Worm (Caenorhabditis elegans) whole organism, L2 larva: Measurements from ENCODE around the gene cyb-3.

ENCODE experiments used
- C34F6.9 ChIP-seq: fragments of 150-350 bp; optimal IDR thresholded peaks from 2 replicates; lab custom pipeline; 2014; ENCODE audit warnings: missing biosample characterization, missing genetic modification characterization
- F13H6.1 ChIP-seq: sonication (generic microtip); optimal IDR thresholded peaks from 2 replicates; lab custom pipeline; 2016; ENCODE audit warnings: missing genetic modification characterization, missing compliant biosample characterization
- R02D3.7 ChIP-seq: fragments of 150-350 bp; optimal IDR thresholded peaks from 2 replicates; lab custom pipeline; 2014; ENCODE audit warnings: missing biosample characterization, missing genetic modification characterization
- Y55F3AM.14 ChIP-seq: fragments of 200-800 bp; sonication (Bioruptor generic); optimal IDR thresholded peaks from 2 replicates; lab custom pipeline; 2018; ENCODE audit warnings: mild to moderate bottlenecking, missing genetic modification characterization, missing compliant biosample characterization
- alr-1 ChIP-seq: fragments of 150-350 bp; optimal IDR thresholded peaks from 2 replicates; lab custom pipeline; 2014; ENCODE audit warnings: missing biosample characterization, missing genetic modification characterization
- ama-1 ChIP-seq: fragments of 150-350 bp; optimal IDR thresholded peaks from 2 replicates; lab custom pipeline; 2018; ENCODE audit warnings: inconsistent platforms
- blmp-1 ChIP-seq: sonication (generic microtip); optimal IDR thresholded peaks from 2 replicates; lab custom pipeline; 2017; ENCODE audit warnings: missing genetic modification characterization, mild to moderate bottlenecking, missing compliant biosample characterization, antibody characterized with exemption, moderate library complexity; ENCODE audit not compliant: insufficient read depth
- ceh-16 ChIP-seq: fragments of 150-350 bp; optimal IDR thresholded peaks from 2 replicates; lab custom pipeline; 2014; ENCODE audit warnings: missing biosample characterization, missing genetic modification characterization
- ceh-82 ChIP-seq: fragments of 150-350 bp; optimal IDR thresholded peaks from 2 replicates; lab custom pipeline; 2014; ENCODE audit warnings: missing biosample characterization, missing genetic modification characterization
- crh-2 ChIP-seq: sonication (generic microtip); optimal IDR thresholded peaks from 2 replicates; lab custom pipeline; 2017; ENCODE audit warnings: missing biosample characterization, missing genetic modification characterization
- dmd-4 ChIP-seq: sonication (generic microtip); optimal IDR thresholded peaks from 2 replicates; lab custom pipeline; 2017; ENCODE audit warnings: missing biosample characterization, missing genetic modification characterization
- elt-3 ChIP-seq: sonication (generic microtip); optimal IDR thresholded peaks from 2 replicates; lab custom pipeline; 2017; ENCODE audit warnings: missing biosample characterization, missing genetic modification characterization
- fos-1 ChIP-seq: fragments of 150-350 bp; optimal IDR thresholded peaks from 2 replicates; lab custom pipeline; 2014; ENCODE audit warnings: missing biosample characterization, missing genetic modification characterization
- gmeb-1 ChIP-seq: fragments of 150-350 bp; optimal IDR thresholded peaks from 2 replicates; lab custom pipeline; 2014; ENCODE audit warnings: missing biosample characterization, missing genetic modification characterization
- lin-11 ChIP-seq: fragments of 150-350 bp; sonication (generic microtip); optimal IDR thresholded peaks from 2 replicates; lab custom pipeline; 2014; ENCODE audit warnings: missing biosample characterization, missing genetic modification characterization, inconsistent platforms, mixed read lengths
- lin-13 ChIP-seq: fragments of 150-350 bp; optimal IDR thresholded peaks from 2 replicates; lab custom pipeline; 2014; ENCODE audit warnings: missing biosample characterization, missing genetic modification reagents, missing genetic modification characterization
- lin-39 ChIP-seq: fragments of 150-350 bp; optimal IDR thresholded peaks from 2 replicates; lab custom pipeline; 2014; ENCODE audit warnings: missing biosample characterization, missing genetic modification reagents, missing genetic modification characterization
- mab-5 ChIP-seq: fragments of 150-350 bp; optimal IDR thresholded peaks from 2 replicates; lab custom pipeline; 2014; ENCODE audit warnings: missing biosample characterization, missing genetic modification characterization
- mbf-1 ChIP-seq: sonication (generic microtip); optimal IDR thresholded peaks from 2 replicates; lab custom pipeline; 2017; ENCODE audit warnings: missing biosample characterization, missing genetic modification characterization
- mdl-1 ChIP-seq, 2 experiments: fragments of 150-350 bp in 1 of 2; sonication (generic microtip) in 1 of 2; optimal IDR thresholded peaks; 2 replicates each; lab custom pipeline; 2017; ENCODE audit warnings: missing biosample characterization in 2 of 2, missing genetic modification characterization in 2 of 2
- nhr-10 ChIP-seq: sonication (generic microtip); optimal IDR thresholded peaks from 2 replicates; lab custom pipeline; 2017; ENCODE audit warnings: missing biosample characterization, missing genetic modification characterization
- nhr-11 ChIP-seq: fragments of 150-350 bp; optimal IDR thresholded peaks from 2 replicates; lab custom pipeline; 2014; ENCODE audit warnings: missing biosample characterization, missing genetic modification characterization
- nhr-129 ChIP-seq: fragments of 150-350 bp; optimal IDR thresholded peaks from 2 replicates; lab custom pipeline; 2014; ENCODE audit warnings: missing biosample characterization, missing genetic modification characterization
- nhr-21 ChIP-seq: fragments of 150-350 bp; optimal IDR thresholded peaks from 2 replicates; lab custom pipeline; 2014; ENCODE audit warnings: missing biosample characterization, missing genetic modification characterization
- nhr-23 ChIP-seq: fragments of 150-350 bp; optimal IDR thresholded peaks from 2 replicates; lab custom pipeline; 2014; ENCODE audit warnings: missing biosample characterization, missing genetic modification reagents, missing genetic modification characterization
- nhr-237 ChIP-seq: fragments of 150-350 bp; optimal IDR thresholded peaks from 2 replicates; lab custom pipeline; 2014; ENCODE audit warnings: missing biosample characterization, missing genetic modification characterization
- nhr-6 ChIP-seq: fragments of 150-350 bp; optimal IDR thresholded peaks from 2 replicates; lab custom pipeline; 2014; ENCODE audit warnings: missing biosample characterization, missing genetic modification characterization
- nhr-77 ChIP-seq: fragments of 150-350 bp; optimal IDR thresholded peaks from 2 replicates; lab custom pipeline; 2014; ENCODE audit warnings: missing biosample characterization, missing genetic modification characterization
- peb-1 ChIP-seq: fragments of 150-350 bp; optimal IDR thresholded peaks from 2 replicates; lab custom pipeline; 2014; ENCODE audit warnings: missing biosample characterization, missing genetic modification characterization
- sem-4 ChIP-seq: fragments of 150-350 bp; optimal IDR thresholded peaks from 2 replicates; lab custom pipeline; 2014; ENCODE audit warnings: missing biosample characterization, missing genetic modification reagents, missing genetic modification characterization
- skn-1 ChIP-seq: sonication (generic microtip); optimal IDR thresholded peaks from 2 replicates; lab custom pipeline; 2017; ENCODE audit warnings: missing biosample characterization, missing genetic modification characterization
- sma-3 ChIP-seq: sonication (generic microtip); optimal IDR thresholded peaks from 2 replicates; lab custom pipeline; 2016; ENCODE audit warnings: missing genetic modification reagents, missing genetic modification characterization, missing compliant biosample characterization
- sma-9 ChIP-seq, 2 experiments: fragments of 150-350 bp in 1 of 2; sonication (generic microtip) in 1 of 2; optimal IDR thresholded peaks; 2 replicates each; lab custom pipeline; 2014 to 2016; ENCODE audit warnings: missing genetic modification characterization in 2 of 2, mild to moderate bottlenecking in 1 of 2, missing biosample characterization in 1 of 2, missing compliant biosample characterization in 1 of 2, missing genetic modification reagents in 1 of 2, moderate library complexity in 1 of 2
- snpc-4 ChIP-seq: fragments of 150-350 bp; optimal IDR thresholded peaks from 2 replicates; lab custom pipeline; 2014; ENCODE audit warnings: missing biosample characterization, missing genetic modification characterization
- unc-55 ChIP-seq: fragments of 150-350 bp; sonication (generic microtip); optimal IDR thresholded peaks from 3 replicates; lab custom pipeline; 2014; ENCODE audit warnings: missing biosample characterization, missing genetic modification reagents, missing genetic modification characterization
- ztf-1 ChIP-seq: fragments of 200-800 bp; sonication (Bioruptor generic); conservative IDR thresholded peaks from 2 replicates; pipeline ENCODE4 v1.3.6; 2022; ENCODE audit warnings: missing genetic modification characterization, missing compliant biosample characterization
- ztf-11 ChIP-seq: sonication (generic microtip); optimal IDR thresholded peaks from 2 replicates; lab custom pipeline; 2017; ENCODE audit warnings: missing biosample characterization, missing genetic modification characterization

cyb-3 gene

DNA sequence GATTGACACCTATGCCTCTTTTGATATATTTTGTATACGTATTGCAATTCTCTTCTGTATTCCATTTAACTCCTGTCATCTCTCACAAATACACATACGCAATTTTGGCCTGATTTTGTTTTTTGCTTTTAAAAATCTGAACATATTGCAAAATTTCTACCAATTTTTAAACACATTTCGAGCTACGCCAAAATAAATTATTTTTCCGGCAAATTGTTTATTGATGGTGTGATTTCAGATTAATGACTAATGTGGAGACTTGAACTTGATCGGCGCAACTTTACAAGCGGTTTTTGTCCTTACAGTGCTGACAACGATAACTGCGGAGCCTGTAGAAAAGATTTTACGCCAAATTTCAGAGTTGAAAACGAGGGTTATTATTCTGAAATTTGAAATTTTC, 1.6 kb downstream of the cyb-3 start:
- TF ChIP-seq gmeb-1 (tag; lab: Kevin White, UChicago) (no peak), ztf-1 (GFP tag; lab: Robert Waterston, UW) (no peak), sem-4 (tag; lab: Kevin White, UChicago) (no peak), nhr-23 (tag; lab: Kevin White, UChicago) (no peak), unc-55 (GFP tag; lab: Kevin White, UChicago) (no peak), fos-1 (tag; lab: Kevin White, UChicago) (no peak), lin-11 (no peak), mdl-1 (tag; optimal IDR thresholded peaks at IDR 0.05; lab: Kevin White, UChicago) (no peak), nhr-77 (tag; lab: Kevin White, UChicago) (no peak), ceh-82 (tag; lab: Kevin White, UChicago) (no peak), elt-3 (tag; lab: Kevin White, UChicago) (no peak), blmp-1 (tag; lab: Kevin White, UChicago) (no peak), mab-5 (no peak), snpc-4 (tag; lab: Kevin White, UChicago) (no peak), sma-3 (no peak)

- no peak for TF ChIP-seq nhr-23 (tag; lab: Kevin White, UChicago)
- TF ChIP-seq nhr-10 (tag; lab: Kevin White, UChicago), result no peak
- no peak for TF ChIP-seq ceh-16 (tag; lab: Kevin White, UChicago)
- no peak for TF ChIP-seq mbf-1 (tag; lab: Kevin White, UChicago)
- TF ChIP-seq Y55F3AM.14 (GFP tag; lab: Kevin White, UChicago), result no peak
- TF ChIP-seq lin-39 (tag; lab: Kevin White, UChicago), result no peak
- TF ChIP-seq F13H6.1, result no peak
- no peak for TF ChIP-seq nhr-21 (tag; lab: Kevin White, UChicago)
- TF ChIP-seq ceh-82 (tag; lab: Kevin White, UChicago), result no peak
- TF ChIP-seq crh-2 (tag; lab: Kevin White, UChicago), result no peak
- no peak for TF ChIP-seq ztf-1 (GFP tag; lab: Robert Waterston, UW)
- no peak for TF ChIP-seq nhr-6 (tag; lab: Kevin White, UChicago)
- TF ChIP-seq elt-3 (tag; lab: Kevin White, UChicago), result no peak
- no peak for TF ChIP-seq nhr-129 (tag; lab: Kevin White, UChicago)
- no peak for TF ChIP-seq gmeb-1 (tag; lab: Kevin White, UChicago)
- TF ChIP-seq fos-1 (tag; lab: Kevin White, UChicago), result no peak
- no peak for TF ChIP-seq dmd-4
- TF ChIP-seq ama-1 (lab: Kevin White, UChicago), result no peak
Measured at ce11 chrV:15398728-15399127, 3.2 kb downstream of the cyb-3 start, which contains the start of gene fbxa-199. TSS of gene fbxa-199 (minus strand) at chrV:15398828.

ce11 chrV:15399691-15400377, 4.3 kb downstream of the cyb-3 start, which contains the start of the genes T06E6.15 and sri-7:
TSS of gene T06E6.15 (minus strand) at chrV:15399791.
TSS of gene sri-7 (plus strand) at chrV:15400327.
- no peak for TF ChIP-seq sma-9 (GFP tag; optimal IDR thresholded peaks at IDR 0.05; lab: Kevin White, UChicago)
- TF ChIP-seq sma-9 (tag; optimal IDR thresholded peaks at IDR 0.05; lab: Kevin White, UChicago), result no peak
- TF ChIP-seq ceh-16 (tag; lab: Kevin White, UChicago), result no peak
- peak; percentile 33 for TF ChIP-seq fos-1 (tag; lab: Kevin White, UChicago)
- TF ChIP-seq alr-1 (tag; lab: Kevin White, UChicago), result no peak

ce11 chrV:15401856-15402314, 6.4 kb downstream of the cyb-3 start, which contains the start of gene fbxa-135:
TSS of gene fbxa-135 (plus strand) at chrV:15402264.
- TF ChIP-seq mbf-1 (tag; lab: Kevin White, UChicago) (no peak), fos-1 (tag; lab: Kevin White, UChicago) (peak; percentile 16), lin-11 (no peak)

DNA sequence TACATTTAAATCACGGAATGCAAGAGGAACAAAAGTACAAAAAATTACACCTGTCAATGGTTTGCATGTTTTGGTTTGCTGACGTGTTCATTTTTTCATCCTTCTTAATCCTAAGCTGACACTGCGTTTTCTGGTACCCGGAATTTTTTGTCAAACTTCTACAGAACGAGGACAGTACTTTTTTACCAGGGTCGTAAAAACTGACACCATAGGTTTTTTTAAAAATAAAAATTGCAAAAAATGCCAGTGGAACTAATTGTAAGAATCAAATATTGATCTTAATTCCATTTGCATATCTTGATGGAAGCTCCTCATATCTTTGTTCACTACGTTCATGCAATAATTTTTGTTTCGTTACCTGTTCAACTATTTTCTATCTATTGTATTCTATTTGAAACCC, 9.4 kb downstream of the cyb-3 start, which contains the start of gene srh-258:
Gene srh-258, plus strand, starts transcription at position 301 of the 400 bp plus-strand sequence.
- TF ChIP-seq lin-13 (GFP tag; lab: Kevin White, UChicago) (no peak), lin-39 (tag; lab: Kevin White, UChicago) (no peak), peb-1 (tag; lab: Kevin White, UChicago) (no peak), dmd-4 (no peak), nhr-237 (no peak), mdl-1 (tag; optimal IDR thresholded peaks at IDR 0.05; lab: Kevin White, UChicago) (no peak), ceh-82 (tag; lab: Kevin White, UChicago) (no peak), nhr-11 (tag; lab: Kevin White, UChicago) (no peak), alr-1 (tag; lab: Kevin White, UChicago) (no peak), crh-2 (tag; lab: Kevin White, UChicago) (no peak), skn-1 (tag; lab: Kevin White, UChicago) (no peak), R02D3.7 (tag; lab: Kevin White, UChicago) (no peak), C34F6.9 (tag; lab: Kevin White, UChicago) (no peak), ztf-11 (no peak), elt-3 (tag; lab: Kevin White, UChicago) (no peak), mab-5 (no peak)
- TF ChIP-seq, all 48 proteins: peak for 0
